Worm (Caenorhabditis elegans) whole organism, L4/young adult: ENCODE measurements around the gene svh-5.

Experiments
- W03F9.2 ChIP-seq: fragments of 150-350 bp; optimal IDR thresholded peaks from 2 replicates; lab custom pipeline; 2014; ENCODE audit warnings: missing biosample characterization, missing genetic modification characterization
- him-1 ChIP-seq: sonication (generic microtip); optimal IDR thresholded peaks from 2 replicates; lab custom pipeline; 2016; ENCODE audit warnings: missing genotype, missing genetic modification reagents, missing genetic modification characterization, missing compliant biosample characterization

- TF ChIP-seq W03F9.2 (tag; lab: Kevin White, UChicago) (no peak), him-1 (tag; lab: Kevin White, UChicago) (no peak)
Measured at ce11 chrX:15330664-15331063, 47.0 kb downstream of the svh-5 start, which contains the start of gene Y15E3A.4.
